Fruit fly (Drosophila melanogaster) Kc167 (cell line): ENCODE results near the gene Mks1.

Source experiments
- Myc ChIP-seq: fragments of >200 bp; optimal IDR thresholded peaks from 2 replicates; lab custom pipeline; 2017; ENCODE audit warnings: missing external identifiers
- h ChIP-seq: fragments of >200 bp; optimal IDR thresholded peaks from 3 replicates; lab custom pipeline; 2018; ENCODE audit warnings: missing external identifiers
- insv ChIP-seq: fragments of >200 bp; optimal IDR thresholded peaks from 3 replicates; lab custom pipeline; 2018; ENCODE audit warnings: missing external identifiers
- psq ChIP-seq: fragments of >200 bp; optimal IDR thresholded peaks from 2 replicates; lab custom pipeline; 2017; ENCODE audit warnings: missing external identifiers
- ttk ChIP-seq: sonication (Bioruptor generic); optimal IDR thresholded peaks from 2 replicates; lab custom pipeline; 2017; ENCODE audit warnings: missing external identifiers

DNA sequence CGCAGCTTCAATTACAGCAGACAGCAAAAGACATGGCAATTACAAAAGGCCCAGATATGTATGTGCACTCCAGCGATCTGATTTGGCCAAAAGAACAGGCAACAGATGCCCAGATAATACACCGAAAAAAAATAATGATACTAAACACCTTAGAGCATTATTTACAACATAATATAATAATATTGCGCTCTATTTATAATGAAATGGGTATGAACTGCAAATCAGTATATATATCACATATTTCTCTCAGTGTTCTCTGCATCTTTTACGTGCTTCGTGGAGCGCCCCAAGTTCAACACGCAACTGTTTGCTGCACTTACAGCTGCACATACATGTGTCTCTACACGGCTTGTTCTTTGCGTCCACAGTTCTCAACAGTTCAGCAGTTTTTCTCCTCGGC lies 11.2 kb upstream of the Mks1 start:
- TF ChIP-seq psq (lab: Kevin White, UChicago) (no peak), h (no peak), Myc (lab: Kevin White, UChicago) (no peak), insv (lab: Kevin White, UChicago) (no peak), ttk (lab: Kevin White, UChicago) (no peak)
